Fruit fly (Drosophila melanogaster) whole organism: ENCODE results near the gene Acp32CD.

ENCODE experiments used
- CG8478 ChIP-seq: fragments of >200 bp; optimal IDR thresholded peaks from 2 replicates; lab custom pipeline; 2018; ENCODE audit warnings: inconsistent platforms
- Dll ChIP-seq: fragments of >200 bp; optimal IDR thresholded peaks from 2 replicates; lab custom pipeline; 2017
- psq ChIP-seq: fragments of >200 bp; optimal IDR thresholded peaks from 2 replicates; lab custom pipeline; 2017
- usp ChIP-seq: fragments of >200 bp; optimal IDR thresholded peaks from 2 replicates; lab custom pipeline; 2017; ENCODE audit warnings: missing biosample characterization, missing genetic modification characterization, mixed read lengths

DNA sequence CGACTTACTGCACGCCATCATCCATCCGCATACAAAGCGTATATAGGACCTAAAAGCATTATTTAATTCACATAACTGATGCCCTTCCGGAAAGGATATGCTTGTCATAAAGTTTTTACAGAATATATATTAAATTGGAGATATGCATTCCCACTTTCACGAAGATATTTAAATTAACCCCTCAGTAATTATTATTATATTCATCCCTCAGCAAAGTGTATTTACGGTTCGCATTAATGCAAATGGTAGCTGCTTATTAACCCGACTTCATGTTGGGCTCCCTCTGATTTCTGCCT is 37.0 kb downstream of the Acp32CD start:
- TF ChIP-seq CG8478: no peak
- no peak for TF ChIP-seq psq
- TF ChIP-seq usp (GFP tag; lab: Kevin White, UChicago): no peak
- no peak for TF ChIP-seq Dll (lab: Kevin White, UChicago)
